Worm (Caenorhabditis elegans): ENCODE data around the gene ZK632.10.
A peak's percentile ranks its signal among the peaks of the same experiment; 100 is the strongest.

ZK632.10 gene

ce11 chrIII:9827163-9827951 is at the start of gene ZK632.10, which contains the start of gene ZK632.11:
ZK632.10 (minus strand) TSS chrIII:9827722.
ZK632.11 (plus strand) TSS chrIII:9827915.
- TF ChIP-seq tab-1 (GFP tag; IDR thresholded peaks at IDR 0.05) (no peak), cog-1 (tag; optimal IDR thresholded peaks at IDR 0.05) (peak; percentile 0)

ce11 chrIII:9876951-9877350 is 49.4 kb upstream of the ZK632.10 start, which contains the start of gene ZK757.10:
ZK757.10 (plus strand) TSS chrIII:9877251.
- TF ChIP-seq ztf-23 (GFP tag; IDR thresholded peaks at IDR 0.05) (no peak), ref-1 (GFP tag; conservative IDR thresholded peaks at IDR 0.05) (no peak), cog-1 (tag; optimal IDR thresholded peaks at IDR 0.05) (no peak), flt-1 (GFP tag; IDR thresholded peaks at IDR 0.05) (no peak), tab-1 (GFP tag; IDR thresholded peaks at IDR 0.05) (no peak), ztf-29 (GFP tag; IDR thresholded peaks at IDR 0.05) (no peak), med-1 (GFP tag; optimal IDR thresholded peaks at IDR 0.05; ENCODE audit: insufficient read depth) (no peak), klf-2 (GFP tag; conservative IDR thresholded peaks at IDR 0.05) (no peak)

ce11 chrIII:9874515-9874914 is 47.0 kb upstream of the ZK632.10 start:
- no peak for TF ChIP-seq cog-1 (tag; optimal IDR thresholded peaks at IDR 0.05)
- no peak for TF ChIP-seq tab-1 (GFP tag; IDR thresholded peaks at IDR 0.05)
- TF ChIP-seq ztf-23 (GFP tag; IDR thresholded peaks at IDR 0.05): no peak
- no peak for TF ChIP-seq klf-2 (GFP tag; conservative IDR thresholded peaks at IDR 0.05)
- no peak for TF ChIP-seq T22C8.4 (GFP tag; IDR thresholded peaks at IDR 0.05)
- no peak for TF ChIP-seq ztf-29 (GFP tag; IDR thresholded peaks at IDR 0.05)

- TF ChIP-seq flt-1 (GFP tag; IDR thresholded peaks at IDR 0.05) (no peak), klf-2 (GFP tag; conservative IDR thresholded peaks at IDR 0.05) (no peak), T22C8.4 (GFP tag; IDR thresholded peaks at IDR 0.05) (no peak), ztf-29 (GFP tag; IDR thresholded peaks at IDR 0.05) (no peak), med-1 (GFP tag; optimal IDR thresholded peaks at IDR 0.05; ENCODE audit: insufficient read depth) (no peak), cog-1 (tag; optimal IDR thresholded peaks at IDR 0.05) (no peak), ztf-23 (GFP tag; IDR thresholded peaks at IDR 0.05) (no peak), ref-1 (GFP tag; conservative IDR thresholded peaks at IDR 0.05) (no peak), tab-1 (GFP tag; IDR thresholded peaks at IDR 0.05) (no peak)
These were observed 43.5 kb upstream of the ZK632.10 start, which contains the start of gene ZK757.1 for ce11 chrIII:9871032-9871431. ZK757.1 (minus strand) TSS chrIII:9871132.

ce11 chrIII:9867780-9868503 is 40.4 kb upstream of the ZK632.10 start, which contains the start of gene dhhc-4:
dhhc-4 (minus strand) TSS chrIII:9867792.
- TF ChIP-seq med-1 (GFP tag; optimal IDR thresholded peaks at IDR 0.05; ENCODE audit: insufficient read depth) (no peak), T22C8.4 (GFP tag; IDR thresholded peaks at IDR 0.05) (peak; percentile 34; the same call in 1 of the 2 replicates), ztf-29 (GFP tag; IDR thresholded peaks at IDR 0.05) (no peak), klf-2 (GFP tag; conservative IDR thresholded peaks at IDR 0.05) (0 out of 2 replicates have a peak, but pooled peaks have one; percentile 40), tab-1 (GFP tag; IDR thresholded peaks at IDR 0.05) (no peak), ref-1 (GFP tag; conservative IDR thresholded peaks at IDR 0.05) (no peak), flt-1 (GFP tag; IDR thresholded peaks at IDR 0.05) (peak; percentile 79), ztf-23 (GFP tag; IDR thresholded peaks at IDR 0.05) (peak; percentile 77), cog-1 (tag; optimal IDR thresholded peaks at IDR 0.05) (no peak)

ce11 chrIII:9867352-9867751 is 39.8 kb upstream of the ZK632.10 start:
- no peak for TF ChIP-seq tab-1 (GFP tag; IDR thresholded peaks at IDR 0.05)
- TF ChIP-seq T22C8.4 (GFP tag; IDR thresholded peaks at IDR 0.05): no peak
- TF ChIP-seq flt-1 (GFP tag; IDR thresholded peaks at IDR 0.05): no peak
- no peak for TF ChIP-seq ztf-29 (GFP tag; IDR thresholded peaks at IDR 0.05)
- TF ChIP-seq cog-1 (tag; optimal IDR thresholded peaks at IDR 0.05): no peak
- no peak for TF ChIP-seq med-1 (GFP tag; optimal IDR thresholded peaks at IDR 0.05; ENCODE audit: insufficient read depth)
- no peak for TF ChIP-seq ztf-23 (GFP tag; IDR thresholded peaks at IDR 0.05)
- TF ChIP-seq ref-1 (GFP tag; conservative IDR thresholded peaks at IDR 0.05): no peak
- TF ChIP-seq klf-2 (GFP tag; conservative IDR thresholded peaks at IDR 0.05): no peak

- no peak for TF ChIP-seq ref-1 (GFP tag; conservative IDR thresholded peaks at IDR 0.05)
- no peak for TF ChIP-seq ztf-23 (GFP tag; IDR thresholded peaks at IDR 0.05)
- no peak for TF ChIP-seq med-1 (GFP tag; optimal IDR thresholded peaks at IDR 0.05; ENCODE audit: insufficient read depth)
- no peak for TF ChIP-seq T22C8.4 (GFP tag; IDR thresholded peaks at IDR 0.05)
- TF ChIP-seq ztf-29 (GFP tag; IDR thresholded peaks at IDR 0.05): no peak
- TF ChIP-seq klf-2 (GFP tag; conservative IDR thresholded peaks at IDR 0.05): no peak
- TF ChIP-seq cog-1 (tag; optimal IDR thresholded peaks at IDR 0.05): no peak
- no peak for TF ChIP-seq flt-1 (GFP tag; IDR thresholded peaks at IDR 0.05)
- no peak for TF ChIP-seq tab-1 (GFP tag; IDR thresholded peaks at IDR 0.05)
These were observed 34.9 kb upstream of the ZK632.10 start for ce11 chrIII:9862469-9862868.

- peak; percentile 64 for TF ChIP-seq cog-1 (tag; optimal IDR thresholded peaks at IDR 0.05)
- peak; percentile 96 for TF ChIP-seq tab-1 (GFP tag; IDR thresholded peaks at IDR 0.05)
- TF ChIP-seq ztf-23 (GFP tag; IDR thresholded peaks at IDR 0.05): peak; percentile 94
- peak; percentile 64 for TF ChIP-seq med-1 (GFP tag; optimal IDR thresholded peaks at IDR 0.05; ENCODE audit: insufficient read depth)
- TF ChIP-seq flt-1 (GFP tag; IDR thresholded peaks at IDR 0.05): peak; percentile 95
- peak; percentile 88 for TF ChIP-seq ref-1 (GFP tag; conservative IDR thresholded peaks at IDR 0.05)
- peak; percentile 90 for TF ChIP-seq T22C8.4 (GFP tag; IDR thresholded peaks at IDR 0.05)
- TF ChIP-seq ztf-29 (GFP tag; IDR thresholded peaks at IDR 0.05): peak; percentile 93
- peak; percentile 91 for TF ChIP-seq klf-2 (GFP tag; conservative IDR thresholded peaks at IDR 0.05)
These were observed 34.2 kb upstream of the ZK632.10 start for ce11 chrIII:9861470-9862342.

Data from whole organism, midembryonic.